Worm (Caenorhabditis elegans) whole organism, L2 larva: Measurements from ENCODE around the gene gpd-4.

Experiments
- C34F6.9 ChIP-seq: fragments of 150-350 bp; optimal IDR thresholded peaks from 2 replicates; lab custom pipeline; 2014; ENCODE audit warnings: missing biosample characterization, missing genetic modification characterization
- F13H6.1 ChIP-seq: sonication (generic microtip); optimal IDR thresholded peaks from 2 replicates; lab custom pipeline; 2016; ENCODE audit warnings: missing genetic modification characterization, missing compliant biosample characterization
- R02D3.7 ChIP-seq: fragments of 150-350 bp; optimal IDR thresholded peaks from 2 replicates; lab custom pipeline; 2014; ENCODE audit warnings: missing biosample characterization, missing genetic modification characterization
- Y55F3AM.14 ChIP-seq: fragments of 200-800 bp; sonication (Bioruptor generic); optimal IDR thresholded peaks from 2 replicates; lab custom pipeline; 2018; ENCODE audit warnings: mild to moderate bottlenecking, missing genetic modification characterization, missing compliant biosample characterization
- ZK546.5 ChIP-seq: sonication (generic microtip); optimal IDR thresholded peaks from 2 replicates; lab custom pipeline; 2017; ENCODE audit warnings: missing biosample characterization, missing genetic modification characterization
- alr-1 ChIP-seq: fragments of 150-350 bp; optimal IDR thresholded peaks from 2 replicates; lab custom pipeline; 2014; ENCODE audit warnings: missing biosample characterization, missing genetic modification characterization
- aly-2 ChIP-seq: fragments of 150-350 bp; optimal IDR thresholded peaks from 2 replicates; lab custom pipeline; 2014; ENCODE audit warnings: missing biosample characterization, missing genetic modification characterization
- ama-1 ChIP-seq: fragments of 150-350 bp; optimal IDR thresholded peaks from 2 replicates; lab custom pipeline; 2018; ENCODE audit warnings: inconsistent platforms
- blmp-1 ChIP-seq: sonication (generic microtip); optimal IDR thresholded peaks from 2 replicates; lab custom pipeline; 2017; ENCODE audit warnings: missing genetic modification characterization, mild to moderate bottlenecking, missing compliant biosample characterization, antibody characterized with exemption, moderate library complexity; ENCODE audit not compliant: insufficient read depth
- ceh-16 ChIP-seq: fragments of 150-350 bp; optimal IDR thresholded peaks from 2 replicates; lab custom pipeline; 2014; ENCODE audit warnings: missing biosample characterization, missing genetic modification characterization
- ceh-82 ChIP-seq: fragments of 150-350 bp; optimal IDR thresholded peaks from 2 replicates; lab custom pipeline; 2014; ENCODE audit warnings: missing biosample characterization, missing genetic modification characterization
- crh-2 ChIP-seq: sonication (generic microtip); optimal IDR thresholded peaks from 2 replicates; lab custom pipeline; 2017; ENCODE audit warnings: missing biosample characterization, missing genetic modification characterization
- dmd-4 ChIP-seq: sonication (generic microtip); optimal IDR thresholded peaks from 2 replicates; lab custom pipeline; 2017; ENCODE audit warnings: missing biosample characterization, missing genetic modification characterization
- egl-27 ChIP-seq: sonication (generic microtip); optimal IDR thresholded peaks from 3 replicates; lab custom pipeline; 2017; ENCODE audit warnings: missing biosample characterization, missing genetic modification reagents, missing genetic modification characterization
- elt-1 ChIP-seq: fragments of 150-350 bp; optimal IDR thresholded peaks from 2 replicates; lab custom pipeline; 2014; ENCODE audit warnings: missing biosample characterization, missing genetic modification characterization
- elt-3 ChIP-seq: sonication (generic microtip); optimal IDR thresholded peaks from 2 replicates; lab custom pipeline; 2017; ENCODE audit warnings: missing biosample characterization, missing genetic modification characterization
- fos-1 ChIP-seq: fragments of 150-350 bp; optimal IDR thresholded peaks from 2 replicates; lab custom pipeline; 2014; ENCODE audit warnings: missing biosample characterization, missing genetic modification characterization
- gmeb-1 ChIP-seq: fragments of 150-350 bp; optimal IDR thresholded peaks from 2 replicates; lab custom pipeline; 2014; ENCODE audit warnings: missing biosample characterization, missing genetic modification characterization
- lin-11 ChIP-seq: fragments of 150-350 bp; sonication (generic microtip); optimal IDR thresholded peaks from 2 replicates; lab custom pipeline; 2014; ENCODE audit warnings: missing biosample characterization, missing genetic modification characterization, inconsistent platforms, mixed read lengths
- lin-13 ChIP-seq: fragments of 150-350 bp; optimal IDR thresholded peaks from 2 replicates; lab custom pipeline; 2014; ENCODE audit warnings: missing biosample characterization, missing genetic modification reagents, missing genetic modification characterization
- lin-39 ChIP-seq: fragments of 150-350 bp; optimal IDR thresholded peaks from 2 replicates; lab custom pipeline; 2014; ENCODE audit warnings: missing biosample characterization, missing genetic modification reagents, missing genetic modification characterization
- lsy-2 ChIP-seq, 2 experiments: fragments of 150-350 bp in 1 of 2; sonication (generic microtip) in 1 of 2; optimal IDR thresholded peaks; 2 replicates each; lab custom pipeline; 2014 to 2017; ENCODE audit warnings: missing biosample characterization in 2 of 2, missing genetic modification characterization in 2 of 2
- mab-5 ChIP-seq: fragments of 150-350 bp; optimal IDR thresholded peaks from 2 replicates; lab custom pipeline; 2014; ENCODE audit warnings: missing biosample characterization, missing genetic modification characterization
- mbf-1 ChIP-seq: sonication (generic microtip); optimal IDR thresholded peaks from 2 replicates; lab custom pipeline; 2017; ENCODE audit warnings: missing biosample characterization, missing genetic modification characterization
- mdl-1 ChIP-seq, 2 experiments: fragments of 150-350 bp in 1 of 2; sonication (generic microtip) in 1 of 2; optimal IDR thresholded peaks; 2 replicates each; lab custom pipeline; 2017; ENCODE audit warnings: missing biosample characterization in 2 of 2, missing genetic modification characterization in 2 of 2
- nhr-10 ChIP-seq: sonication (generic microtip); optimal IDR thresholded peaks from 2 replicates; lab custom pipeline; 2017; ENCODE audit warnings: missing biosample characterization, missing genetic modification characterization
- nhr-11 ChIP-seq: fragments of 150-350 bp; optimal IDR thresholded peaks from 2 replicates; lab custom pipeline; 2014; ENCODE audit warnings: missing biosample characterization, missing genetic modification characterization
- nhr-12 ChIP-seq: fragments of 150-350 bp; optimal IDR thresholded peaks from 2 replicates; lab custom pipeline; 2014; ENCODE audit warnings: missing biosample characterization, missing genetic modification characterization
- nhr-129 ChIP-seq: fragments of 150-350 bp; optimal IDR thresholded peaks from 2 replicates; lab custom pipeline; 2014; ENCODE audit warnings: missing biosample characterization, missing genetic modification characterization
- nhr-21 ChIP-seq: fragments of 150-350 bp; optimal IDR thresholded peaks from 2 replicates; lab custom pipeline; 2014; ENCODE audit warnings: missing biosample characterization, missing genetic modification characterization
- nhr-23 ChIP-seq: fragments of 150-350 bp; optimal IDR thresholded peaks from 2 replicates; lab custom pipeline; 2014; ENCODE audit warnings: missing biosample characterization, missing genetic modification reagents, missing genetic modification characterization
- nhr-237 ChIP-seq: fragments of 150-350 bp; optimal IDR thresholded peaks from 2 replicates; lab custom pipeline; 2014; ENCODE audit warnings: missing biosample characterization, missing genetic modification characterization
- nhr-25 ChIP-seq: fragments of 150-350 bp; sonication (generic microtip); optimal IDR thresholded peaks from 3 replicates; lab custom pipeline; 2014; ENCODE audit warnings: missing biosample characterization, missing genetic modification characterization
- nhr-6 ChIP-seq: fragments of 150-350 bp; optimal IDR thresholded peaks from 2 replicates; lab custom pipeline; 2014; ENCODE audit warnings: missing biosample characterization, missing genetic modification characterization
- nhr-77 ChIP-seq: fragments of 150-350 bp; optimal IDR thresholded peaks from 2 replicates; lab custom pipeline; 2014; ENCODE audit warnings: missing biosample characterization, missing genetic modification characterization
- peb-1 ChIP-seq: fragments of 150-350 bp; optimal IDR thresholded peaks from 2 replicates; lab custom pipeline; 2014; ENCODE audit warnings: missing biosample characterization, missing genetic modification characterization
- sem-4 ChIP-seq: fragments of 150-350 bp; optimal IDR thresholded peaks from 2 replicates; lab custom pipeline; 2014; ENCODE audit warnings: missing biosample characterization, missing genetic modification reagents, missing genetic modification characterization
- skn-1 ChIP-seq: sonication (generic microtip); optimal IDR thresholded peaks from 2 replicates; lab custom pipeline; 2017; ENCODE audit warnings: missing biosample characterization, missing genetic modification characterization
- sma-3 ChIP-seq: sonication (generic microtip); optimal IDR thresholded peaks from 2 replicates; lab custom pipeline; 2016; ENCODE audit warnings: missing genetic modification reagents, missing genetic modification characterization, missing compliant biosample characterization
- sma-9 ChIP-seq, 2 experiments: fragments of 150-350 bp in 1 of 2; sonication (generic microtip) in 1 of 2; optimal IDR thresholded peaks; 2 replicates each; lab custom pipeline; 2014 to 2016; ENCODE audit warnings: missing genetic modification characterization in 2 of 2, mild to moderate bottlenecking in 1 of 2, missing biosample characterization in 1 of 2, missing compliant biosample characterization in 1 of 2, missing genetic modification reagents in 1 of 2, moderate library complexity in 1 of 2
- snpc-4 ChIP-seq: fragments of 150-350 bp; optimal IDR thresholded peaks from 2 replicates; lab custom pipeline; 2014; ENCODE audit warnings: missing biosample characterization, missing genetic modification characterization
- unc-39 ChIP-seq: fragments of 150-350 bp; optimal IDR thresholded peaks from 2 replicates; lab custom pipeline; 2014; ENCODE audit warnings: missing biosample characterization, missing genetic modification characterization
- unc-55 ChIP-seq: fragments of 150-350 bp; sonication (generic microtip); optimal IDR thresholded peaks from 3 replicates; lab custom pipeline; 2014; ENCODE audit warnings: missing biosample characterization, missing genetic modification reagents, missing genetic modification characterization
- unc-62 ChIP-seq: fragments of 150-350 bp; optimal IDR thresholded peaks from 2 replicates; lab custom pipeline; 2014; ENCODE audit warnings: missing biosample characterization, missing genetic modification reagents, missing genetic modification characterization
- zag-1 ChIP-seq: fragments of 150-350 bp; optimal IDR thresholded peaks from 2 replicates; lab custom pipeline; 2014; ENCODE audit warnings: missing biosample characterization, missing genetic modification characterization
- ztf-1 ChIP-seq: fragments of 200-800 bp; sonication (Bioruptor generic); conservative IDR thresholded peaks from 2 replicates; pipeline ENCODE4 v1.3.6; 2022; ENCODE audit warnings: missing genetic modification characterization, missing compliant biosample characterization
- ztf-11 ChIP-seq: sonication (generic microtip); optimal IDR thresholded peaks from 2 replicates; lab custom pipeline; 2017; ENCODE audit warnings: missing biosample characterization, missing genetic modification characterization
- ztf-4 ChIP-seq: fragments of 150-350 bp; optimal IDR thresholded peaks from 2 replicates; lab custom pipeline; 2014; ENCODE audit warnings: missing biosample characterization, missing genetic modification characterization

gpd-4 gene

DNA sequence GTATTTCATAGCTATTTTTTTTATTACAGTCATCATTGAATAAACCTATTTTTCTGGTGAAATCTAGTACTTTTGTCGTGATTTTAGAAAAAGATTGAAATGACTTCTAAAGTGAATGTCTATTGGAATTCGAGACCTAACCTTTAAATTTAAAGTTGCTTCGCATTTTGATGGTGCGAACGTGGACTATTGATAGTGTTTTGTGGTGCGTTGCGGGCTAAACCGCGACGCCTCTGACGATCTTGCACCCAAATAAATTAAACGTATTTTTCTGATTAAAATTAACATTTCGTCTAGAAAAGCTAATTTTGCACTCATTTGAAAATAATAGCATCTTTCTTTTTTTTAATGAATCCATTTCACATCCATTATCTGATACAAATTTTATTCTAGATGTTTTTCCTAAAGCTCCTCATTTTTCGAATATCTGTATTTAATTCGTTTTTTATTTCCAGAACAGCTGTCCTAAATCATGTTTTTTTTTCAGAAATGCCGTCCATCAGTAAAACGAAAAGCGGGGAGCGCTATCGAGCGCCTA, 1.4 kb downstream of the gpd-4 start, which contains the start of gene wbp-11:
Gene wbp-11 (plus strand): TSS at position 488 of the 538 bp plus-strand sequence.
- TF ChIP-seq ZK546.5 (tag; lab: Kevin White, UChicago): no peak
- TF ChIP-seq C34F6.9 (tag; lab: Kevin White, UChicago): peak; percentile 49
- peak; percentile 0 for TF ChIP-seq sma-9 (GFP tag; optimal IDR thresholded peaks at IDR 0.05; lab: Kevin White, UChicago)
- TF ChIP-seq sma-9 (tag; optimal IDR thresholded peaks at IDR 0.05; lab: Kevin White, UChicago): no peak
- TF ChIP-seq elt-3 (tag; lab: Kevin White, UChicago): no peak
- TF ChIP-seq nhr-129 (tag; lab: Kevin White, UChicago): peak; percentile 38
- TF ChIP-seq unc-55 (GFP tag; lab: Kevin White, UChicago): peak; percentile 51
- no peak for TF ChIP-seq fos-1 (tag; lab: Kevin White, UChicago)
- TF ChIP-seq lsy-2 (tag; optimal IDR thresholded peaks at IDR 0.05; lab: Kevin White, UChicago): peak in 1 of 2 experiments; percentile 53
- peak; percentile 16 for TF ChIP-seq crh-2

DNA sequence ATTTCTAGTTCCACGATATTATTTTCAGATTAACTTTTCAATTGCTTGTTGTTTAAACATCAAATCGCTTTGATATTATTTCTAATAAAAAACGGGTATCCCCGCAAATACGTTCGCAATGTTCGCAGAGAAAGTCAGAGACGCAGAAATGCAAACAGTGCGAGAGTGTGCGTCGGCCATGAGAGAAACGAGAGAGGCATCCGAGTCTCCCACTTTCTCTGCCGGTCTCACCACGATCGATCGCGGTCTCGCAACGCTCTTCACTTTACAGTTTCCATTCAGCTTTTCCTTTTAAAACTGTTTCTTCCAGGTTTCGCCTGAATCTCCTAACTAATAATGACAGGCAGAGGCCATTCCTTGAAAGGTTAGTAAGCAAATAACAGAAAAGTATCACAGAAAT, 3.3 kb downstream of the gpd-4 start, which contains the start of gene F33H1.4:
Gene F33H1.4 (plus strand): TSS at position 311 of the 400 bp plus-strand sequence.
- TF ChIP-seq nhr-12 (no peak), nhr-23 (tag; lab: Kevin White, UChicago) (no peak), skn-1 (tag; lab: Kevin White, UChicago) (no peak), nhr-11 (no peak), nhr-129 (tag; lab: Kevin White, UChicago) (peak; percentile 47), ceh-82 (no peak), nhr-25 (no peak), ztf-11 (tag; lab: Kevin White, UChicago) (no peak), R02D3.7 (tag; lab: Kevin White, UChicago) (no peak), F13H6.1 (tag; lab: Kevin White, UChicago) (no peak), dmd-4 (no peak), Y55F3AM.14 (GFP tag; lab: Kevin White, UChicago) (no peak), nhr-10 (tag; lab: Kevin White, UChicago) (no peak), sem-4 (tag; lab: Kevin White, UChicago) (no peak), lsy-2 (tag; optimal IDR thresholded peaks at IDR 0.05; lab: Kevin White, UChicago) (peak; percentile 61 to 96), elt-1 (tag; lab: Kevin White, UChicago) (no peak), unc-55 (GFP tag; lab: Kevin White, UChicago) (peak; percentile 71), lin-11 (tag; lab: Kevin White, UChicago) (peak; percentile 37), egl-27 (tag; lab: Kevin White, UChicago) (no peak), nhr-77 (tag; lab: Kevin White, UChicago) (no peak), unc-62 (GFP tag; lab: Kevin White, UChicago) (no peak), snpc-4 (tag; lab: Kevin White, UChicago) (no peak), lin-39 (tag; lab: Kevin White, UChicago) (no peak), blmp-1 (peak; percentile 68), peb-1 (tag; lab: Kevin White, UChicago) (no peak), alr-1 (tag; lab: Kevin White, UChicago) (no peak), ceh-16 (tag; lab: Kevin White, UChicago) (no peak), nhr-237 (tag; lab: Kevin White, UChicago) (no peak), C34F6.9 (tag; lab: Kevin White, UChicago) (peak; percentile 76), elt-3 (tag; lab: Kevin White, UChicago) (no peak), zag-1 (tag; lab: Kevin White, UChicago) (no peak), ztf-4 (tag; lab: Kevin White, UChicago) (no peak), aly-2 (tag; lab: Kevin White, UChicago) (no peak), lin-13 (GFP tag; lab: Kevin White, UChicago) (peak; percentile 98), mbf-1 (tag; lab: Kevin White, UChicago) (no peak), ama-1 (lab: Kevin White, UChicago) (no peak), nhr-21 (tag; lab: Kevin White, UChicago) (peak; percentile 44), mab-5 (tag; lab: Kevin White, UChicago) (no peak), nhr-6 (no peak), unc-39 (tag; lab: Kevin White, UChicago) (no peak), fos-1 (tag; lab: Kevin White, UChicago) (peak; percentile 38), sma-3 (GFP tag; lab: Kevin White, UChicago) (peak; percentile 24), crh-2 (no peak), gmeb-1 (tag; lab: Kevin White, UChicago) (no peak), ZK546.5 (tag; lab: Kevin White, UChicago) (no peak), ztf-1 (GFP tag; lab: Robert Waterston, UW) (no peak), mdl-1 (tag; optimal IDR thresholded peaks at IDR 0.05; lab: Kevin White, UChicago) (no peak), sma-9 (GFP tag; optimal IDR thresholded peaks at IDR 0.05; lab: Kevin White, UChicago) (peak; percentile 48), sma-9 (tag; optimal IDR thresholded peaks at IDR 0.05; lab: Kevin White, UChicago) (no peak)
